In the genomic region with DNA sequence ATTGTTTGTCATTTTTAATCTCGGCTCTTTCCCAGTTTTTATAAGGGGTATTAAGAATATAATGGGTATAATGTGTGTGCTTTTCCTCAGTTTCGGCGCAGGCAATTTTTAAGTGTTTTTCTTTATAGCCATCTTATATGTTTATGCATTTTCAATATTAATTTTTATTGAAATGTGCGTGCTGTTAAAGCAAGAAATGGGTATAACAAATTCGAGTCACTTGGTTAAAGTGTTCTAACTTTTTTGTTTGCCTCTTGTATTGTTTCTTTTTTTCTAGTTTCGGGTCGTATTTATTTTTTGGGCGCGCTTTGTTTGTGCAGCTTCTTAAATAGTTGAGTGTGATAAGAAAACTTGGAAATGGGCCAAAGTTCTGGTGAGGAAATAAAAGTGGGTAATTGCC, we compare ENCODE assay signal across 1 fruit fly cellular context.
TF ChIP-seq lines count a peak whose summit lies in the region.

No protein-coding gene starts in this region.

TF ChIP-seq in whole organism, embryonic, 481 proteins besides CTCF, POLR2A, EP300 and RAD21 (continued from another document and continues in another):
- TF ChIP-seq Hmr (GFP tag; optimal IDR thresholded peaks at IDR 0.05; lab: Kevin White, UChicago) (peak; percentile 65), CG9215 (GFP tag; IDR thresholded peaks at IDR 0.05; lab: Robert Waterston, UW) (no peak), H15 (GFP tag; IDR thresholded peaks at IDR 0.05; lab: Robert Waterston, UW) (no peak), CG1603 (tag; optimal IDR thresholded peaks at IDR 0.05; lab: Kevin White, UChicago) (peak; percentile 36), CG18619 (GFP tag; optimal IDR thresholded peaks at IDR 0.05; lab: Kevin White, UChicago) (peak; percentile 55), chn (GFP tag; optimal IDR thresholded peaks at IDR 0.05; lab: Kevin White, UChicago) (peak; percentile 50), ro (GFP tag; IDR thresholded peaks at IDR 0.05; lab: Robert Waterston, UW) (no peak), CG14860 (GFP tag; IDR thresholded peaks at IDR 0.05; lab: Robert Waterston, UW; ENCODE audit: partially characterized antibody) (no peak), Ada2b (GFP tag; IDR thresholded peaks at IDR 0.05; lab: Robert Waterston, UW) (peak; percentile 22; the same call in 1 of the 2 replicates), Adf1 (GFP tag; IDR thresholded peaks at IDR 0.05; lab: Robert Waterston, UW) (no peak), CG16863 (GFP tag; optimal IDR thresholded peaks at IDR 0.05; lab: Kevin White, UChicago) (peak; percentile 64), Myb (GFP tag; optimal IDR thresholded peaks at IDR 0.05; lab: Kevin White, UChicago) (peak; percentile 35), Pdp1 (GFP tag; optimal IDR thresholded peaks at IDR 0.05; lab: Kevin White, UChicago) (peak; percentile 24 to 46), CG9437 (GFP tag; optimal IDR thresholded peaks at IDR 0.05; lab: Kevin White, UChicago) (peak; percentile 28), CG18262 (tag; optimal IDR thresholded peaks at IDR 0.05; lab: Kevin White, UChicago) (peak; percentile 76), hth (optimal IDR thresholded peaks at IDR 0.05; lab: Kevin White, UChicago) (no peak), esg (GFP tag; conservative IDR thresholded peaks at IDR 0.05; lab: Robert Waterston, UW) (peak; percentile 41; the same call in 1 of the 2 replicates), nau (GFP tag; optimal IDR thresholded peaks at IDR 0.05; lab: Kevin White, UChicago) (peak; percentile 60), yki (optimal IDR thresholded peaks at IDR 0.05; lab: Kevin White, UChicago) (no peak), MTF-1 (GFP tag; optimal IDR thresholded peaks at IDR 0.05; lab: Kevin White, UChicago; ENCODE audit: borderline replicate concordance) (peak; percentile 57), D (optimal IDR thresholded peaks at IDR 0.05; lab: Kevin White, UChicago) (no peak), D (GFP tag; optimal IDR thresholded peaks at IDR 0.05; lab: Kevin White, UChicago) (peak; percentile 69), ac (GFP tag; optimal IDR thresholded peaks at IDR 0.05; lab: Kevin White, UChicago) (no peak), CG11695 (GFP tag; IDR thresholded peaks at IDR 0.05; lab: Robert Waterston, UW) (no peak), CG18476 (GFP tag; optimal IDR thresholded peaks at IDR 0.05; lab: Kevin White, UChicago) (peak; percentile 17), CG12104 (GFP tag; optimal IDR thresholded peaks at IDR 0.05; lab: Kevin White, UChicago) (peak; percentile 59), scrt (GFP tag; optimal IDR thresholded peaks at IDR 0.05; lab: Kevin White, UChicago) (peak; percentile 14), CG32532 (GFP tag; IDR thresholded peaks at IDR 0.05; lab: Robert Waterston, UW) (no peak), ken (GFP tag; IDR thresholded peaks at IDR 0.05; lab: Robert Waterston, UW) (peak; percentile 50; the same call in 1 of the 3 replicates), CG7839 (tag; optimal IDR thresholded peaks at IDR 0.05; lab: Kevin White, UChicago) (peak; percentile 60), sqz (GFP tag; optimal IDR thresholded peaks at IDR 0.05; lab: Kevin White, UChicago) (peak; percentile 38), CG2678 (tag; optimal IDR thresholded peaks at IDR 0.05; lab: Kevin White, UChicago) (peak; percentile 65), HLH4C (GFP tag; IDR thresholded peaks at IDR 0.05; lab: Robert Waterston, UW; ENCODE audit: partially characterized antibody) (no peak), aop (GFP tag; IDR thresholded peaks at IDR 0.05; lab: Robert Waterston, UW) (no peak), Fer1 (GFP tag; optimal IDR thresholded peaks at IDR 0.05; lab: Kevin White, UChicago) (peak; percentile 26), ab (GFP tag; optimal IDR thresholded peaks at IDR 0.05; lab: Kevin White, UChicago) (no peak), odd (GFP tag; optimal IDR thresholded peaks at IDR 0.05; lab: Kevin White, UChicago) (peak; percentile 52), CG11504 (tag; optimal IDR thresholded peaks at IDR 0.05; lab: Kevin White, UChicago) (peak; percentile 66), ind (GFP tag; optimal IDR thresholded peaks at IDR 0.05; lab: Kevin White, UChicago) (peak; percentile 19), B-H1 (GFP tag; IDR thresholded peaks at IDR 0.05; lab: Robert Waterston, UW) (no peak), kni (GFP tag; optimal IDR thresholded peaks at IDR 0.05; lab: Kevin White, UChicago) (no peak), CG18764 (GFP tag; optimal IDR thresholded peaks at IDR 0.05; lab: Kevin White, UChicago) (peak; percentile 16), pzg (GFP tag; optimal IDR thresholded peaks at IDR 0.05; lab: Kevin White, UChicago) (no peak), CG4820 (GFP tag; optimal IDR thresholded peaks at IDR 0.05; lab: Kevin White, UChicago) (peak; percentile 57), YL-1 (GFP tag; optimal IDR thresholded peaks at IDR 0.05; lab: Kevin White, UChicago) (no peak), NC2β (GFP tag; optimal IDR thresholded peaks at IDR 0.05; lab: Kevin White, UChicago) (peak; percentile 61), kay (GFP tag; optimal IDR thresholded peaks at IDR 0.05; lab: Kevin White, UChicago) (no peak), gfzf (GFP tag; optimal IDR thresholded peaks at IDR 0.05; lab: Kevin White, UChicago) (no peak), CG16815 (GFP tag; optimal IDR thresholded peaks at IDR 0.05; lab: Kevin White, UChicago) (peak; percentile 30), oc (tag; optimal IDR thresholded peaks at IDR 0.05; lab: Kevin White, UChicago) (peak; percentile 56), gcm2 (GFP tag; optimal IDR thresholded peaks at IDR 0.05; lab: Kevin White, UChicago) (no peak), usp (GFP tag; optimal IDR thresholded peaks at IDR 0.05; lab: Kevin White, UChicago) (no peak), zf30C (GFP tag; optimal IDR thresholded peaks at IDR 0.05; lab: Kevin White, UChicago) (no peak), h (optimal IDR thresholded peaks at IDR 0.05; lab: Kevin White, UChicago) (no peak), luna (GFP tag; optimal IDR thresholded peaks at IDR 0.05; lab: Kevin White, UChicago) (no peak), Dip3 (GFP tag; optimal IDR thresholded peaks at IDR 0.05; lab: Kevin White, UChicago) (peak; percentile 6), Camta (GFP tag; optimal IDR thresholded peaks at IDR 0.05; lab: Kevin White, UChicago) (peak; percentile 62), Sry-β (GFP tag; optimal IDR thresholded peaks at IDR 0.05; lab: Kevin White, UChicago) (peak; percentile 40), CG4424 (GFP tag; optimal IDR thresholded peaks at IDR 0.05; lab: Kevin White, UChicago) (peak; percentile 69), CG9609 (GFP tag; optimal IDR thresholded peaks at IDR 0.05; lab: Kevin White, UChicago) (peak; percentile 54), CG7928 (GFP tag; optimal IDR thresholded peaks at IDR 0.05; lab: Kevin White, UChicago) (no peak), CG17912 (GFP tag; optimal IDR thresholded peaks at IDR 0.05; lab: Kevin White, UChicago) (no peak), CG4360 (GFP tag; IDR thresholded peaks at IDR 0.05; lab: Robert Waterston, UW) (0 out of 2 replicates have a peak, but pooled peaks have one; percentile 18), CG33557 (GFP tag; optimal IDR thresholded peaks at IDR 0.05; lab: Kevin White, UChicago) (peak; percentile 56), Mes4 (GFP tag; optimal IDR thresholded peaks at IDR 0.05; lab: Kevin White, UChicago) (peak; percentile 63), fd3F (GFP tag; optimal IDR thresholded peaks at IDR 0.05; lab: Kevin White, UChicago) (peak; percentile 57), danr (GFP tag; IDR thresholded peaks at IDR 0.05; lab: Robert Waterston, UW) (peak; percentile 27; the same call in 1 of the 2 replicates), CG12942 (GFP tag; optimal IDR thresholded peaks at IDR 0.05; lab: Kevin White, UChicago) (peak; percentile 34), CG8359 (GFP tag; optimal IDR thresholded peaks at IDR 0.05; lab: Kevin White, UChicago; ENCODE audit: borderline replicate concordance) (no peak), CG14965 (GFP tag; optimal IDR thresholded peaks at IDR 0.05; lab: Kevin White, UChicago; ENCODE audit: borderline replicate concordance) (peak; percentile 41), CG2875 (GFP tag; optimal IDR thresholded peaks at IDR 0.05; lab: Kevin White, UChicago) (peak; percentile 77), knrl (GFP tag; IDR thresholded peaks at IDR 0.05; lab: Robert Waterston, UW; ENCODE audit: partially characterized antibody) (no peak), lmd (GFP tag; IDR thresholded peaks at IDR 0.05; lab: Robert Waterston, UW) (peak; percentile 40; the same call in 1 of the 2 replicates), E2f1 (GFP tag; IDR thresholded peaks at IDR 0.05; lab: Robert Waterston, UW) (no peak), p53 (GFP tag; optimal IDR thresholded peaks at IDR 0.05; lab: Kevin White, UChicago) (no peak), onecut (GFP tag; IDR thresholded peaks at IDR 0.05; lab: Robert Waterston, UW) (peak; percentile 43), CG14050 (GFP tag; IDR thresholded peaks at IDR 0.05; lab: Robert Waterston, UW) (no peak), dmrt99B (tag; optimal IDR thresholded peaks at IDR 0.05; lab: Kevin White, UChicago) (peak; percentile 65), ATbp (GFP tag; optimal IDR thresholded peaks at IDR 0.05; lab: Kevin White, UChicago) (peak; percentile 85), CG17612 (GFP tag; IDR thresholded peaks at IDR 0.05; lab: Robert Waterston, UW) (no peak), CG8944 (GFP tag; optimal IDR thresholded peaks at IDR 0.05; lab: Kevin White, UChicago) (peak; percentile 51), sna (GFP tag; IDR thresholded peaks at IDR 0.05; lab: Robert Waterston, UW; ENCODE audit: partially characterized antibody) (no peak), gsb (GFP tag; IDR thresholded peaks at IDR 0.05; lab: Robert Waterston, UW) (no peak), CG4328 (GFP tag; optimal IDR thresholded peaks at IDR 0.05; lab: Kevin White, UChicago) (no peak), gem (tag; optimal IDR thresholded peaks at IDR 0.05; lab: Kevin White, UChicago) (peak; percentile 81), CG34376 (GFP tag; optimal IDR thresholded peaks at IDR 0.05; lab: Kevin White, UChicago) (no peak), dysf (GFP tag; IDR thresholded peaks at IDR 0.05; lab: Robert Waterston, UW) (peak; percentile 53; the same call in 2 of the 3 replicates), Dbx (GFP tag; IDR thresholded peaks at IDR 0.05; lab: Robert Waterston, UW) (no peak), Bgb (GFP tag; IDR thresholded peaks at IDR 0.05; lab: Robert Waterston, UW; ENCODE audit: partially characterized antibody) (no peak), lab (GFP tag; optimal IDR thresholded peaks at IDR 0.05; lab: Kevin White, UChicago) (peak; percentile 63), grau (tag; optimal IDR thresholded peaks at IDR 0.05; lab: Kevin White, UChicago) (peak; percentile 51), Sry-δ (GFP tag; optimal IDR thresholded peaks at IDR 0.05; lab: Kevin White, UChicago) (peak; percentile 22), CG10431 (GFP tag; optimal IDR thresholded peaks at IDR 0.05; lab: Kevin White, UChicago) (peak; percentile 59), CoRest (tag; optimal IDR thresholded peaks at IDR 0.05; lab: Kevin White, UChicago) (peak; percentile 52), CG1233 (GFP tag; optimal IDR thresholded peaks at IDR 0.05; lab: Kevin White, UChicago) (no peak), toy (GFP tag; IDR thresholded peaks at IDR 0.05; lab: Robert Waterston, UW) (no peak), CG12219 (GFP tag; optimal IDR thresholded peaks at IDR 0.05; lab: Kevin White, UChicago) (peak; percentile 29), ftz-f1 (GFP tag; optimal IDR thresholded peaks at IDR 0.05; lab: Kevin White, UChicago) (no peak), CG43689 (GFP tag; IDR thresholded peaks at IDR 0.05; lab: Robert Waterston, UW) (no peak), CG34422 (GFP tag; IDR thresholded peaks at IDR 0.05; lab: Robert Waterston, UW) (0 out of 3 replicates have a peak, but pooled peaks have one; percentile 37), bab2 (GFP tag; optimal IDR thresholded peaks at IDR 0.05; lab: Kevin White, UChicago) (peak; percentile 29), CG13775 (GFP tag; optimal IDR thresholded peaks at IDR 0.05; lab: Kevin White, UChicago) (peak; percentile 39), CG13123 (GFP tag; optimal IDR thresholded peaks at IDR 0.05; lab: Kevin White, UChicago) (peak; percentile 25), CG8290 (GFP tag; optimal IDR thresholded peaks at IDR 0.05; lab: Kevin White, UChicago) (peak; percentile 23), CG8290 (tag; optimal IDR thresholded peaks at IDR 0.05; lab: Kevin White, UChicago) (no peak), NFAT (GFP tag; IDR thresholded peaks at IDR 0.05; lab: Robert Waterston, UW) (no peak), dm (GFP tag; optimal IDR thresholded peaks at IDR 0.05; lab: Kevin White, UChicago) (peak; percentile 15), cas (GFP tag; IDR thresholded peaks at IDR 0.05; lab: Robert Waterston, UW) (no peak), Neu2 (GFP tag; optimal IDR thresholded peaks at IDR 0.05; lab: Kevin White, UChicago; ENCODE audit: borderline replicate concordance) (no peak), CG3995 (GFP tag; optimal IDR thresholded peaks at IDR 0.05; lab: Kevin White, UChicago) (no peak), nmo (GFP tag; optimal IDR thresholded peaks at IDR 0.05; lab: Kevin White, UChicago) (peak; percentile 72), vnd (GFP tag; IDR thresholded peaks at IDR 0.05; lab: Robert Waterston, UW; ENCODE audit: partially characterized antibody) (no peak), CG5180 (GFP tag; optimal IDR thresholded peaks at IDR 0.05; lab: Kevin White, UChicago) (peak; percentile 23), CG30403 (GFP tag; optimal IDR thresholded peaks at IDR 0.05; lab: Kevin White, UChicago) (peak; percentile 59), CG10209 (GFP tag; optimal IDR thresholded peaks at IDR 0.05; lab: Kevin White, UChicago) (peak; percentile 61), sob (GFP tag; IDR thresholded peaks at IDR 0.05; lab: Robert Waterston, UW) (0 out of 2 replicates have a peak, but pooled peaks have one; percentile 28), ato (GFP tag; IDR thresholded peaks at IDR 0.05; lab: Robert Waterston, UW; ENCODE audit: partially characterized antibody) (no peak), mam (GFP tag; optimal IDR thresholded peaks at IDR 0.05; lab: Kevin White, UChicago) (peak; percentile 9), sug (tag; optimal IDR thresholded peaks at IDR 0.05; lab: Kevin White, UChicago) (no peak), CG11456 (GFP tag; IDR thresholded peaks at IDR 0.05; lab: Robert Waterston, UW) (peak; percentile 63; the same call in 1 of the 3 replicates), Hr78 (GFP tag; optimal IDR thresholded peaks at IDR 0.05; lab: Kevin White, UChicago) (no peak), da (GFP tag; optimal IDR thresholded peaks at IDR 0.05; lab: Kevin White, UChicago) (no peak), Hey (tag; optimal IDR thresholded peaks at IDR 0.05; lab: Kevin White, UChicago) (no peak), Rfx (GFP tag; IDR thresholded peaks at IDR 0.05; lab: Robert Waterston, UW) (no peak), bigmax (GFP tag; optimal IDR thresholded peaks at IDR 0.05; lab: Kevin White, UChicago) (no peak), CG8388 (GFP tag; optimal IDR thresholded peaks at IDR 0.05; lab: Kevin White, UChicago) (peak; percentile 70)
